Fruit fly (Drosophila melanogaster) whole organism, pupa: Measurements from ENCODE around the gene CG8539.

Experiments used
- CG10348 ChIP-seq: fragments of 200-800 bp; sonication (Bioruptor generic); IDR thresholded peaks from 2 replicates; pipeline ENCODE4 v1.3.6; 2022; ENCODE audit warnings: missing biosample characterization, missing genetic modification characterization
- CG12605 ChIP-seq: fragments of 200-800 bp; sonication (Bioruptor generic); IDR thresholded peaks from 2 replicates; pipeline ENCODE4 v1.3.6; 2022; ENCODE audit warnings: missing biosample characterization, missing genetic modification characterization
- CG13204 ChIP-seq: fragments of 200-800 bp; sonication (Bioruptor generic); optimal IDR thresholded peaks from 2 replicates; lab custom pipeline; 2018; ENCODE audit warnings: missing biosample characterization, mild to moderate bottlenecking, missing genetic modification characterization, moderate library complexity
- CG14655 ChIP-seq: fragments of 200-800 bp; sonication (Bioruptor generic); optimal IDR thresholded peaks from 3 replicates; lab custom pipeline; 2017; ENCODE audit warnings: mild to moderate bottlenecking, missing biosample characterization, missing genetic modification reagents, missing genetic modification characterization
- CG15710 ChIP-seq: fragments of 200-800 bp; sonication (Bioruptor generic); optimal IDR thresholded peaks from 2 replicates; lab custom pipeline; 2018; ENCODE audit warnings: missing biosample characterization, mild to moderate bottlenecking, missing genetic modification characterization, moderate library complexity
- CG17806 ChIP-seq: fragments of 200-800 bp; sonication (Bioruptor generic); optimal IDR thresholded peaks from 2 replicates; lab custom pipeline; 2018; ENCODE audit warnings: missing biosample characterization, mild to moderate bottlenecking, missing genetic modification characterization, moderate library complexity
- CG32121 ChIP-seq: fragments of 200-800 bp; sonication (Bioruptor generic); IDR thresholded peaks from 2 replicates; pipeline ENCODE4 v1.3.6; 2022; ENCODE audit warnings: missing biosample characterization, missing genetic modification characterization
- CG34367 ChIP-seq: fragments of 200-800 bp; sonication (Bioruptor generic); optimal IDR thresholded peaks from 2 replicates; lab custom pipeline; 2018; ENCODE audit warnings: missing biosample characterization, mild to moderate bottlenecking, missing genetic modification characterization
- CG4496 ChIP-seq: fragments of 200-800 bp; sonication (Bioruptor generic); IDR thresholded peaks from 3 replicates; pipeline ENCODE4 v1.3.6; 2022; ENCODE audit warnings: missing biosample characterization, missing genetic modification characterization
- CG8159 ChIP-seq: fragments of 200-800 bp; sonication (Bioruptor generic); optimal IDR thresholded peaks from 3 replicates; lab custom pipeline; 2018; ENCODE audit warnings: missing biosample characterization, mild to moderate bottlenecking, missing genetic modification characterization, moderate library complexity
- CG8301 ChIP-seq: fragments of 200-800 bp; sonication (Bioruptor generic); optimal IDR thresholded peaks from 2 replicates; lab custom pipeline; 2018; ENCODE audit warnings: missing biosample characterization, mild to moderate bottlenecking, missing genetic modification characterization
- CG9948 ChIP-seq: fragments of 200-800 bp; sonication (Bioruptor generic); optimal IDR thresholded peaks from 2 replicates; lab custom pipeline; 2018; ENCODE audit warnings: missing biosample characterization, mild to moderate bottlenecking, missing genetic modification characterization, moderate library complexity
- D1 ChIP-seq: fragments of 200-800 bp; sonication (Bioruptor generic); optimal IDR thresholded peaks from 2 replicates; lab custom pipeline; 2018; ENCODE audit warnings: missing biosample characterization, mild to moderate bottlenecking, missing genetic modification characterization, moderate library complexity
- EcR ChIP-seq: fragments of 200-800 bp; sonication (Bioruptor generic); optimal IDR thresholded peaks from 3 replicates; lab custom pipeline; 2019; ENCODE audit warnings: missing biosample characterization, missing genetic modification characterization, mild to moderate bottlenecking, moderate library complexity, missing genetic modification reagents
- Ets98B ChIP-seq: fragments of 200-800 bp; sonication (Bioruptor generic); IDR thresholded peaks from 2 replicates; pipeline ENCODE4 v1.3.6; 2022; ENCODE audit warnings: missing biosample characterization, missing genetic modification characterization
- Pif1A ChIP-seq: fragments of 200-800 bp; sonication (Bioruptor generic); optimal IDR thresholded peaks from 3 replicates; lab custom pipeline; 2016; ENCODE audit warnings: missing biosample characterization, missing genetic modification characterization
- Pif1B ChIP-seq: fragments of 200-800 bp; sonication (Bioruptor generic); optimal IDR thresholded peaks from 3 replicates; lab custom pipeline; 2016; ENCODE audit warnings: missing biosample characterization, missing genetic modification characterization
- Snoo ChIP-seq: fragments of 200-800 bp; sonication (Bioruptor generic); optimal IDR thresholded peaks from 3 replicates; lab custom pipeline; 2017; ENCODE audit warnings: missing biosample characterization, mild to moderate bottlenecking, missing genetic modification characterization, inconsistent platforms
- fd96Ca ChIP-seq: fragments of 200-800 bp; sonication (Bioruptor generic); IDR thresholded peaks from 3 replicates; pipeline ENCODE4 v1.3.6; 2022; ENCODE audit warnings: missing biosample characterization, missing genetic modification characterization
- gl ChIP-seq: fragments of 200-800 bp; sonication (Bioruptor generic); optimal IDR thresholded peaks from 2 replicates; lab custom pipeline; 2018; ENCODE audit warnings: missing biosample characterization, mild to moderate bottlenecking, missing genetic modification characterization
- rn ChIP-seq: fragments of 200-800 bp; sonication (Bioruptor generic); IDR thresholded peaks from 2 replicates; pipeline ENCODE4 v1.3.6; 2022; ENCODE audit warnings: missing biosample characterization, missing genetic modification characterization

Gene CG8539

DNA sequence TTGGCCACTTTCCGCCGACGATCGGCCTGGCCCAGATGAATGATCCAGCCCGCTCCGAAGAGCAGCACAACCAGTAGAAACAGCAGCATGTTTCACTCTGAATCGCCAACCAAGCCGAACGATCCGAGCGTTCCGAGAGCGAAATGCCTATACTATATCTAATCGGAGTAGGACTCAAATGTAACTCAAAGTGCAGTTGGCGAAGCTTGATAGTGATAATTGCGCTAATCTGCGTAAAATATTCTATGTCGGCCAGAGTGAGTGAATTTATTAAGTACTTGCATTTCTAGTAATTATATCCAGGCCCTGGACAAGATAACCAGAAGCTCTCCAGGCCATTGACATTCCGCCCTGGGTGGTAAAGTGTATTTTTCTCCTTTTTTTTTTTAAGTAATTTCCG, 2.5 kb downstream of the CG8539 start, which contains the start of gene Cyp4d8:
Cyp4d8 (minus strand) TSS at position 101 of the 400 bp plus-strand sequence.
- TF ChIP-seq Pif1A (GFP tag; lab: Kevin White, UChicago) (no peak), CG15710 (no peak), CG12605 (GFP tag; lab: Robert Waterston, UW) (no peak), fd96Ca (no peak), CG14655 (no peak), CG8159 (tag; lab: Kevin White, UChicago) (no peak), CG8301 (tag; lab: Kevin White, UChicago) (no peak), CG34367 (tag; lab: Kevin White, UChicago) (no peak), CG9948 (tag; lab: Kevin White, UChicago) (no peak), Pif1B (no peak), Snoo (tag; lab: Kevin White, UChicago) (no peak), Ets98B (no peak), CG17806 (tag; lab: Kevin White, UChicago) (no peak), rn (GFP tag; lab: Robert Waterston, UW) (no peak), CG13204 (GFP tag; lab: Kevin White, UChicago) (no peak)

DNA sequence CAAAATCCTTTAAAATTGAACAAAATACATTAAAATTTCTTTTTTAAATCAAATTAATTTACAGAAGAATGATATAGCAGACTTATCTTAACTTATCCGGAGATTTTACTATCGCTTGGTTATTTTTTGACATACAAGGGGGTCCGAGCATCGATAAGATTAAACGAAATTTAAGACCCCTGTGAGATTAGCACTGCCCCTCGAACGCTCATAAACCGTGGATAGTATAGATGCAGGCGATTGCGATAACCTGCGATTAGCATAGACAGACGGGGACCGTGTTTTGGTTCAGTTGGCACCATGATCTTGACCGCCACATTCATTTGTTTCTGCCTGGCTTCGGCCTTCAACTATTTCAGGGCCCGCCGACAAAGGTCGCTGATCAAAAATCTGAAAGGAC, 7.1 kb downstream of the CG8539 start, which contains the start of gene Cyp316a1:
Cyp316a1 (plus strand) TSS at position 301 of the 400 bp plus-strand sequence.
- TF ChIP-seq fd96Ca (no peak), CG15710 (no peak), CG8301 (tag; lab: Kevin White, UChicago) (no peak), Pif1A (GFP tag; lab: Kevin White, UChicago) (no peak), CG9948 (tag; lab: Kevin White, UChicago) (no peak), CG14655 (no peak), CG10348 (GFP tag; lab: Robert Waterston, UW) (no peak), CG32121 (GFP tag; lab: Robert Waterston, UW) (no peak), CG34367 (tag; lab: Kevin White, UChicago) (no peak), Ets98B (no peak), CG8159 (tag; lab: Kevin White, UChicago) (no peak), CG12605 (GFP tag; lab: Robert Waterston, UW) (no peak), D1 (tag; lab: Kevin White, UChicago) (no peak), Snoo (tag; lab: Kevin White, UChicago) (no peak), CG4496 (GFP tag; lab: Robert Waterston, UW) (no peak)

DNA sequence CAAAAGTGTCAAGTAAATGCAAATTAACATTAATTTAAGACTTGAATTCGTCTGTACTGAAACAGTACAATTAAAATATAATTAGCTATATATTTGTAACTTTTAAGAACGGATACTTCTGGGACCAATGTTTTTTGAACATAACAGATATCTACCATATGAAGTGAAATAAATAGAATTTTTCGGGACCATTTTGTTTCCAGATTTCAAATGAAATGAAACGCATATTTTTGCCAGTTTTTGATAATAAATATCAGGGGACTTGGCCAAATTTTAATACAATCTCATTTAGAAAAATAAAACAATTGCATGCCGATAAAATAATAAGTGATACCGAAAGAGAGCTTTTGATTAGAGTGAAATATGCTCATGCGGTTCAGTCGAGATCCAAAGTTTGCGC, 13.0 kb downstream of the CG8539 start, which contains the start of gene mthl6:
mthl6 (plus strand) TSS at position 301 of the 400 bp plus-strand sequence.
- TF ChIP-seq Ets98B (no peak), CG4496 (GFP tag; lab: Robert Waterston, UW) (no peak), CG9948 (tag; lab: Kevin White, UChicago) (no peak), CG13204 (GFP tag; lab: Kevin White, UChicago) (no peak), Pif1A (GFP tag; lab: Kevin White, UChicago) (no peak), EcR (GFP tag; lab: Kevin White, UChicago) (no peak), CG32121 (GFP tag; lab: Robert Waterston, UW) (no peak)

DNA sequence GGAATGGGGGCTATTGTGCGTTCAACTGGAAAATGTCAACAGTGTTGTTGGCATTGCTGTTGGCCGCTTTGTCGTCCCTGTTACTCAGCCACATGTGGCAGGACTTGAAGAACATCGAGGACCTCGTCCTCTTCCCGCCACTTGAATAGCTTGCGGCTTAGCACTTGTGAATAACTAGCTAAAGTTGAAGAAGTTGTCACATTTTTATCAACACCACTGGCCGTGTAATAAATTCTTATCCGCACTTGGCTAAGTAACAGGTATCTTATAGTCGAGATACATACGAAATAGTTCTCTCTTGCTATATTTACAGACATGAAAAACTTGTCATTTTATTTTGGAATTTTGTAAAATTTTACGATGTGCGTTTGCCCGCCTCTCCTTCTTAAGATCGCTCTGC, 23.4 kb downstream of the CG8539 start, which contains the start of gene CG43292:
CG43292 (plus strand) TSS at position 301 of the 400 bp plus-strand sequence.
- TF ChIP-seq fd96Ca (no peak), Pif1A (GFP tag; lab: Kevin White, UChicago) (no peak), CG13204 (GFP tag; lab: Kevin White, UChicago) (no peak), CG17806 (tag; lab: Kevin White, UChicago) (no peak), CG9948 (tag; lab: Kevin White, UChicago) (no peak), Ets98B (no peak), EcR (GFP tag; lab: Kevin White, UChicago) (no peak), CG15710 (no peak), CG14655 (no peak), Snoo (tag; lab: Kevin White, UChicago) (no peak), CG32121 (GFP tag; lab: Robert Waterston, UW) (no peak), Pif1B (no peak), CG8301 (tag; lab: Kevin White, UChicago) (no peak), CG4496 (GFP tag; lab: Robert Waterston, UW) (no peak), rn (GFP tag; lab: Robert Waterston, UW) (no peak), D1 (tag; lab: Kevin White, UChicago) (no peak)

DNA sequence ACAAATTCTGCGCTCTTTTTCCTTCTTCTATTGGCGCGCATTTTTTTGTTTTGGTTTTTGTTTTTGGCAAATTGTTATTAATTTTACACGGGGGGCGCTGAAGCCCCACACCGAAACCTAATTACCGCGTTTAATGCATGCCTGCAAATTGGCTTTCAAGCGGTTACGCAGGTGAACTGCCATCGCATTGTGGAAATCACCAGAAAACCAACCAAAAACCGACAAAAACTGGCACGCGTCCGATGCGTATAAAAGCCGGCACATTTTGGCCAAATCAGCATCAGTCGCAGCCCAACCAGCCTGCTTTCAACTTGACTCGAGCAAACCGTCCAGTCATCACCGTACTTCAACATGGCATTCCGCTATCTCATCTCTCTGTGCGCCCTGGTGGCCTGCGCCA, 27.4 kb downstream of the CG8539 start, which contains the start of gene CG8541:
CG8541 (plus strand) TSS at position 301 of the 400 bp plus-strand sequence.
- TF ChIP-seq CG8301 (tag; lab: Kevin White, UChicago) (no peak), CG14655 (no peak), CG9948 (tag; lab: Kevin White, UChicago) (no peak), Pif1B (no peak), CG15710 (no peak), CG8159 (tag; lab: Kevin White, UChicago) (no peak), CG4496 (GFP tag; lab: Robert Waterston, UW) (no peak), EcR (GFP tag; lab: Kevin White, UChicago) (no peak)

DNA sequence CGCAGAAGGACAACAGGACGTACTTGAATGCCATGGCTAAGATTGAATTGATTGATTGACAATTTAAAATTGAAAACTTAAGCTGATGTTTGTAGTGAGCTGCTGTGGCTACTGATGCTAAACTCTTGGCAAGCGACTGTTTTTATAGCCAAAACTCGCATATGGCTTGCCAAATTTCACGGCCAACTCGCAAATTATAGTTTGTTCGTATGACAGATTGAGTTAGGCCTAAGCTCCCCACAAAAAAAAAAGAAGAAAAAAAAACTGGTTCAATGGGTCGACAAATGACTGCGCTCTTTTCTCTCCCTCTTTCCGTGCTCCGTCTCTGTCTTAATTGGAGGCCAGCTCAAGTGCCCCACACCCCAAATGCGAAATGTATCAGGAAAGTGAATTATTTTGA, 28.4 kb downstream of the CG8539 start, which contains the start of gene CG8543:
CG8543 (minus strand) TSS at position 101 of the 400 bp plus-strand sequence.
- TF ChIP-seq rn (GFP tag; lab: Robert Waterston, UW): no peak
- no peak for TF ChIP-seq fd96Ca
- TF ChIP-seq EcR (GFP tag; lab: Kevin White, UChicago): no peak
- no peak for TF ChIP-seq Ets98B
- no peak for TF ChIP-seq CG12605 (GFP tag; lab: Robert Waterston, UW)
- no peak for TF ChIP-seq CG8301 (tag; lab: Kevin White, UChicago)
- TF ChIP-seq CG10348 (GFP tag; lab: Robert Waterston, UW): no peak
- TF ChIP-seq CG4496 (GFP tag; lab: Robert Waterston, UW): no peak
- TF ChIP-seq CG14655: no peak
- no peak for TF ChIP-seq gl (tag; lab: Kevin White, UChicago)
- TF ChIP-seq CG8159 (tag; lab: Kevin White, UChicago): no peak
- no peak for TF ChIP-seq CG15710
- no peak for TF ChIP-seq Pif1A (GFP tag; lab: Kevin White, UChicago)
- no peak for TF ChIP-seq D1 (tag; lab: Kevin White, UChicago)
- no peak for TF ChIP-seq CG32121 (GFP tag; lab: Robert Waterston, UW)
- TF ChIP-seq CG34367 (tag; lab: Kevin White, UChicago): no peak
- TF ChIP-seq CG13204 (GFP tag; lab: Kevin White, UChicago): no peak
- no peak for TF ChIP-seq CG9948 (tag; lab: Kevin White, UChicago)
- TF ChIP-seq, all 21 proteins: peak for 0
